Worm (Caenorhabditis elegans): ENCODE measurements around the gene T24E12.2.

T24E12.2 gene

ce11 chrII:3747405-3747804 is 35.3 kb upstream of the T24E12.2 start, which contains the start of gene fbxb-92:
Gene fbxb-92 (minus strand): TSS chrII:3747505.
- no peak for TF ChIP-seq mdl-1 (tag; optimal IDR thresholded peaks at IDR 0.05)

ce11 chrII:3748719-3749118 is 34.0 kb upstream of the T24E12.2 start, which contains the start of gene fbxb-90:
Gene fbxb-90 (minus strand): TSS chrII:3748819.
- TF ChIP-seq R02D3.7 (tag; optimal IDR thresholded peaks at IDR 0.05) (no peak), fkh-2 (tag; optimal IDR thresholded peaks at IDR 0.05) (no peak), zag-1 (tag; optimal IDR thresholded peaks at IDR 0.05) (no peak), nhr-11 (tag; optimal IDR thresholded peaks at IDR 0.05) (no peak), lin-39 (tag; optimal IDR thresholded peaks at IDR 0.05) (no peak), elt-3 (tag; optimal IDR thresholded peaks at IDR 0.05) (no peak), fos-1 (tag; optimal IDR thresholded peaks at IDR 0.05) (no peak), sea-2 (GFP tag; optimal IDR thresholded peaks at IDR 0.05) (no peak), nhr-76 (tag; optimal IDR thresholded peaks at IDR 0.05) (no peak), fkh-10 (GFP tag; optimal IDR thresholded peaks at IDR 0.05) (no peak)

DNA sequence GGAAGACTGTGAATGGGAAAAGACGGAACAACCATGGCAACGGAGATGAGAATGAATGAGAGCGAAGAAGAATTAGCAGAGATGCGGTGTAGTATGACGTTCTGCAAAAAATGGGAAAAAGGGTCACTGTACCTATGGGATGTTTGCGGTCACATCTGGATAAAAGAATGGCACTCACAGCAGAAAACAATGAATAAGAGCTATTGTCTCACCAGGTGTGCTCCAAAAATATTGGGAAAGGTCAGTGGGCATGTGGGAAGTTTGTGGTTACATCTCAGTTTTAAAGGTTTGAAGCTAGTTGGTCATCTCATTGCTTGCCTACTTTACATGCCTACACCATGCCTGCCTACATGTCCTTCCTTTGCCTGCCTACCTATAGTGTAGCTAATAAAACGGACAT is 32.1 kb upstream of the T24E12.2 start, which contains the start of gene fbxb-91:
fbxb-91 (minus strand) TSS at position 101 of the 400 bp plus-strand sequence.
- TF ChIP-seq unc-62 (GFP tag; optimal IDR thresholded peaks at IDR 0.05) = no peak
- no peak for TF ChIP-seq nhr-67 (tag; optimal IDR thresholded peaks at IDR 0.05)
- TF ChIP-seq nhr-11 (tag; optimal IDR thresholded peaks at IDR 0.05) = no peak
- no peak for TF ChIP-seq zag-1 (tag; optimal IDR thresholded peaks at IDR 0.05)
- no peak for TF ChIP-seq elt-2 (tag; optimal IDR thresholded peaks at IDR 0.05)
- no peak for TF ChIP-seq skn-1 (tag; optimal IDR thresholded peaks at IDR 0.05)
- TF ChIP-seq pqm-1 (tag; optimal IDR thresholded peaks at IDR 0.05) = no peak
- TF ChIP-seq nhr-76 (tag; optimal IDR thresholded peaks at IDR 0.05) = no peak
- TF ChIP-seq fkh-2 (tag; optimal IDR thresholded peaks at IDR 0.05) = no peak
- TF ChIP-seq lsy-12 (tag; optimal IDR thresholded peaks at IDR 0.05) = no peak
- TF ChIP-seq ztf-4 (tag; optimal IDR thresholded peaks at IDR 0.05) = no peak
- no peak for TF ChIP-seq nhr-25 (tag; optimal IDR thresholded peaks at IDR 0.05)
- no peak for TF ChIP-seq daf-12 (tag; optimal IDR thresholded peaks at IDR 0.05)
- no peak for TF ChIP-seq pha-4 (tag; optimal IDR thresholded peaks at IDR 0.05)
- TF ChIP-seq sea-2 (GFP tag; optimal IDR thresholded peaks at IDR 0.05) = no peak
- TF ChIP-seq elt-1 (tag; optimal IDR thresholded peaks at IDR 0.05) = no peak
- no peak for TF ChIP-seq ZK546.5 (tag; optimal IDR thresholded peaks at IDR 0.05)
- TF ChIP-seq nfya-1 (tag; optimal IDR thresholded peaks at IDR 0.05; ENCODE audit: insufficient read depth) = no peak

ce11 chrII:3752184-3752583 is 30.6 kb upstream of the T24E12.2 start, which contains the start of gene sdz-11:
Gene sdz-11 (minus strand): TSS chrII:3752284.
- no peak for TF ChIP-seq eor-1 (tag; optimal IDR thresholded peaks at IDR 0.05)
- TF ChIP-seq ZK546.5 (tag; optimal IDR thresholded peaks at IDR 0.05) = no peak
- no peak for TF ChIP-seq nhr-12 (tag; optimal IDR thresholded peaks at IDR 0.05)
- TF ChIP-seq nhr-67 (tag; optimal IDR thresholded peaks at IDR 0.05) = no peak
- TF ChIP-seq ceh-28 (tag; optimal IDR thresholded peaks at IDR 0.05) = no peak
- TF ChIP-seq tbx-2 (tag; optimal IDR thresholded peaks at IDR 0.05) = no peak
- TF ChIP-seq ama-1 (optimal IDR thresholded peaks at IDR 0.05) = no peak
- TF ChIP-seq lin-39 (tag; optimal IDR thresholded peaks at IDR 0.05) = no peak
- no peak for TF ChIP-seq mml-1 (tag; optimal IDR thresholded peaks at IDR 0.05)
- no peak for TF ChIP-seq nhr-76 (tag; optimal IDR thresholded peaks at IDR 0.05)
- no peak for TF ChIP-seq nhr-237 (tag; optimal IDR thresholded peaks at IDR 0.05)
- TF ChIP-seq nhr-25 (tag; optimal IDR thresholded peaks at IDR 0.05) = no peak
- TF ChIP-seq mdl-1 (tag; optimal IDR thresholded peaks at IDR 0.05) = no peak
- no peak for TF ChIP-seq ceh-82 (tag; optimal IDR thresholded peaks at IDR 0.05)
- no peak for TF ChIP-seq nhr-11 (tag; optimal IDR thresholded peaks at IDR 0.05)
- TF ChIP-seq zag-1 (tag; optimal IDR thresholded peaks at IDR 0.05) = no peak
- TF ChIP-seq elt-3 (tag; optimal IDR thresholded peaks at IDR 0.05) = no peak
- TF ChIP-seq egl-5 (tag; optimal IDR thresholded peaks at IDR 0.05) = no peak

- TF ChIP-seq unc-39 (tag; optimal IDR thresholded peaks at IDR 0.05) (no peak), nhr-23 (tag; optimal IDR thresholded peaks at IDR 0.05) (no peak)
Observed at ce11 chrII:3753598-3753997, 29.2 kb upstream of the T24E12.2 start, which contains the start of gene rcd-1. Gene rcd-1 (plus strand): TSS chrII:3753898.

Data from whole organism, L3 larva.